Worm (Caenorhabditis elegans) whole organism, midembryonic: ENCODE data around the gene csn-6.

Experiments used
- flt-1 ChIP-seq: fragments of 200-800 bp; sonication (Bioruptor generic); IDR thresholded peaks from 2 replicates; pipeline ENCODE4 v1.3.6; 2022; ENCODE audit warnings: missing genetic modification characterization, missing compliant biosample characterization
- klf-2 ChIP-seq: fragments of 200-800 bp; sonication (Bioruptor generic); conservative IDR thresholded peaks from 2 replicates; pipeline ENCODE4 v1.3.6; 2022; ENCODE audit warnings: missing genetic modification reagents, missing genetic modification characterization, missing compliant biosample characterization
- tab-1 ChIP-seq: fragments of 200-800 bp; sonication (Bioruptor generic); IDR thresholded peaks from 2 replicates; pipeline ENCODE4 v1.3.6; 2022; ENCODE audit warnings: missing genetic modification characterization, missing compliant biosample characterization

DNA sequence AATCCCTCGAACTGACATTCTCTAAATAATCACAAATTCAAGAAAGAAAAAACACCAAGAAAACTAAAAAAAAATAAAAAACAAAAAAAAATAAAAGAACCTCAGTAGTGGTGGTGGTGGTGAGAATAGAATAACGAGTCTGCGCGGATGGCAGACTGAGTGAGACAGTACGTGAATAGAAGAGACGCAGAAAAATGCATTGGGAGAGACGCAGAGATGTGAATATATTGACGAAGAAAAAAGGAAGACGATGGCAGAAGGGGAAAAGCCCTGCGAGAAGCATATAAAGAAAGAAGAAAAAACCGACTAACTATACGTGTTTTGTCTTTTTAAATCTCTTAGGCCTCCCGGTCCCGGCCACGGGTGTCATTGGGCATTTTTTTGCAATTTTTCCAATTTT, 28.1 kb upstream of the csn-6 start, which contains the start of gene unc-26:
- TF ChIP-seq klf-2 (GFP tag; lab: Robert Waterston, UW) (no peak), flt-1 (GFP tag; lab: Robert Waterston, UW) (0 out of 2 replicates have a peak, but pooled peaks have one; percentile 32), tab-1 (GFP tag; lab: Robert Waterston, UW) (no peak)
